Fruit fly (Drosophila melanogaster) whole organism, wandering third instar larva: ENCODE results near the gene CG8870.

Source experiments
- Dfd ChIP-seq: fragments of >200 bp; optimal IDR thresholded peaks from 2 replicates; lab custom pipeline; 2017; ENCODE audit warnings: missing biosample characterization, missing genetic modification characterization
- Dif ChIP-seq: fragments of 200-275, 200-300 bp; sonication (Bioruptor generic); optimal IDR thresholded peaks from 2 replicates; lab custom pipeline; 2018; ENCODE audit warnings: missing biosample characterization, missing genetic modification characterization; ENCODE audit not compliant: partially characterized antibody
- Hr83 ChIP-seq: fragments of 200-300 bp; sonication (Bioruptor generic); optimal IDR thresholded peaks from 2 replicates; lab custom pipeline; 2016; ENCODE audit warnings: missing biosample characterization, mild to moderate bottlenecking, missing genetic modification characterization, moderate library complexity; ENCODE audit not compliant: poor library complexity, severe bottlenecking
- Myc ChIP-seq: fragments of >200 bp; optimal IDR thresholded peaks from 2 replicates; lab custom pipeline; 2017
- N ChIP-seq: fragments of >200 bp; optimal IDR thresholded peaks from 2 replicates; lab custom pipeline; 2018; ENCODE audit warnings: missing biosample characterization, missing external identifiers, missing genetic modification characterization
- br ChIP-seq: fragments of 200-800 bp; sonication (Bioruptor generic); optimal IDR thresholded peaks from 2 replicates; lab custom pipeline; 2016; ENCODE audit warnings: missing biosample characterization, missing genetic modification characterization
- fru ChIP-seq: fragments of 200-800 bp; sonication (Bioruptor generic); optimal IDR thresholded peaks from 3 replicates; lab custom pipeline; 2016; ENCODE audit warnings: missing biosample characterization, mild to moderate bottlenecking, missing genetic modification characterization
- h ChIP-seq: fragments of 200-800 bp; sonication (Bioruptor generic); optimal IDR thresholded peaks from 3 replicates; lab custom pipeline; 2016; ENCODE audit warnings: missing biosample characterization, mild to moderate bottlenecking, missing genetic modification characterization
- lola ChIP-seq: fragments of >200 bp; optimal IDR thresholded peaks from 2 replicates; lab custom pipeline; 2017; ENCODE audit warnings: missing biosample characterization, missing genetic modification characterization
- tai ChIP-seq: sonication (Bioruptor generic); optimal IDR thresholded peaks from 2 replicates; lab custom pipeline; 2016; ENCODE audit warnings: missing biosample characterization, missing genetic modification characterization
- usp ChIP-seq: fragments of >200 bp; optimal IDR thresholded peaks from 2 replicates; lab custom pipeline; 2017; ENCODE audit warnings: missing biosample characterization, missing genetic modification characterization

dm6 chr3R:13400902-13401721 lies 21.5 kb downstream of the CG8870 start:
- TF ChIP-seq Dif (GFP tag; lab: Kevin White, UChicago) (peak; percentile 59), lola (GFP tag; lab: Kevin White, UChicago) (no peak), N (GFP tag; lab: Kevin White, UChicago) (no peak), br (GFP tag; lab: Kevin White, UChicago) (peak; percentile 95), usp (GFP tag; lab: Kevin White, UChicago) (no peak), h (peak; percentile 94), tai (GFP tag; lab: Kevin White, UChicago) (peak; percentile 76), fru (GFP tag; lab: Kevin White, UChicago) (peak; percentile 95), Dfd (GFP tag; lab: Kevin White, UChicago) (no peak), Myc (lab: Kevin White, UChicago) (no peak), Hr83 (no peak)
